Worm (Caenorhabditis elegans): Measurements from ENCODE around the gene K02E7.10.

DNA sequence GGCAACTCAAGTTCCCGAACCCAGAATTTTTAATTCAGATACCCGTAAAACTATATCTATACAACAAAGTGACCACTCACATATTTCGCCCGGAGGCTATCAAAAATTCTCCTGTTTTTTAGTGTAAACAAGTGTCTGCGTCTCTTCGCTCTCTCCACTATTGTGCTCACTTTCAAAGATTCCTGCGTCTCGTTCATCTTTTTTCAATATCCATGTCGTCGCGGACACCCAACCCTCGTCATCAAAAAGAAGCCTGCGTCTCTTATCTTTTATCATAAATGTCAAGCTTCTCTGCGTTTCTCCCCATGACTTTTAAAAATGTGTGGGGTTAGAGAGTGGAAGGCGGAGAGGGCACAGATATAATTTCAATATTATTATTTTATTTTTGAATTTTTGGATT, 18.1 kb upstream of the K02E7.10 start:
- TF ChIP-seq unc-39 (tag; optimal IDR thresholded peaks at IDR 0.05) (no peak), ces-1 (GFP tag; optimal IDR thresholded peaks at IDR 0.05) (peak; percentile 6), elt-1 (tag; optimal IDR thresholded peaks at IDR 0.05; ENCODE audit: borderline replicate concordance, insufficient read depth) (no peak), nhr-76 (tag; optimal IDR thresholded peaks at IDR 0.05) (no peak), pha-4 (tag; optimal IDR thresholded peaks at IDR 0.05) (no peak), mep-1 (tag; optimal IDR thresholded peaks at IDR 0.05) (no peak), lin-13 (tag; optimal IDR thresholded peaks at IDR 0.05) (no peak), unc-62 (GFP tag; optimal IDR thresholded peaks at IDR 0.05) (peak; percentile 71), sem-2 (GFP tag; optimal IDR thresholded peaks at IDR 0.05) (no peak), ztf-11 (tag; optimal IDR thresholded peaks at IDR 0.05) (no peak)
